Fruit fly (Drosophila melanogaster) whole organism, prepupa: ENCODE measurements around the gene CG4822.

Experiments
- Blimp-1 ChIP-seq: fragments of 200-800 bp; sonication (Bioruptor generic); optimal IDR thresholded peaks from 3 replicates; lab custom pipeline; 2017; ENCODE audit warnings: missing biosample characterization, missing genetic modification characterization, mild to moderate bottlenecking, moderate library complexity, missing genetic modification reagents
- CG10631 ChIP-seq: fragments of 200-800 bp; sonication (Bioruptor generic); optimal IDR thresholded peaks from 2 replicates; lab custom pipeline; 2016; ENCODE audit warnings: missing biosample characterization, missing genetic modification characterization
- CG11902 ChIP-seq: fragments of 200-800 bp; sonication (Bioruptor generic); optimal IDR thresholded peaks from 3 replicates; lab custom pipeline; 2016; ENCODE audit warnings: missing biosample characterization, missing genetic modification characterization
- CG15336 ChIP-seq: fragments of 200-800 bp; sonication (Bioruptor generic); IDR thresholded peaks from 2 replicates; pipeline ENCODE4 v1.3.6; 2022; ENCODE audit warnings: missing biosample characterization, missing genetic modification characterization
- CG1621 ChIP-seq: fragments of 200-800 bp; sonication (Bioruptor generic); optimal IDR thresholded peaks from 3 replicates; lab custom pipeline; 2018; ENCODE audit warnings: missing biosample characterization, mild to moderate bottlenecking, missing genetic modification characterization
- CG3032 ChIP-seq: fragments of 200-800 bp; optimal IDR thresholded peaks from 2 replicates; lab custom pipeline; 2019; ENCODE audit warnings: missing biosample characterization, mild to moderate bottlenecking, missing genetic modification characterization, moderate library complexity
- CG31627 ChIP-seq: fragments of 200-800 bp; sonication (Bioruptor generic); optimal IDR thresholded peaks from 3 replicates; lab custom pipeline; 2016; ENCODE audit warnings: missing biosample characterization, missing genetic modification characterization
- CG32006 ChIP-seq: fragments of 200-800 bp; sonication (Bioruptor generic); optimal IDR thresholded peaks from 3 replicates; lab custom pipeline; 2017; ENCODE audit warnings: missing biosample characterization, mild to moderate bottlenecking, missing genetic modification characterization
- CG34406 ChIP-seq: fragments of 200-800 bp; sonication (Bioruptor generic); optimal IDR thresholded peaks from 3 replicates; lab custom pipeline; 2016; ENCODE audit warnings: missing biosample characterization, missing genetic modification characterization
- CG3919 ChIP-seq: fragments of 200-800 bp; sonication (Bioruptor generic); optimal IDR thresholded peaks from 3 replicates; lab custom pipeline; 2016; ENCODE audit warnings: missing biosample characterization, missing genetic modification characterization
- CG6163 ChIP-seq: fragments of 200-800 bp; sonication (Bioruptor generic); IDR thresholded peaks from 3 replicates; pipeline ENCODE4 v1.3.6; 2022; ENCODE audit warnings: missing biosample characterization, missing genetic modification characterization
- CG6808 ChIP-seq: fragments of 200-800 bp; sonication (Bioruptor generic); optimal IDR thresholded peaks from 3 replicates; lab custom pipeline; 2017; ENCODE audit warnings: missing biosample characterization, missing genetic modification characterization, mild to moderate bottlenecking, moderate library complexity, missing genetic modification reagents
- CG8319 ChIP-seq: fragments of 200-800 bp; sonication (Bioruptor generic); optimal IDR thresholded peaks from 3 replicates; lab custom pipeline; 2016; ENCODE audit warnings: missing biosample characterization, missing genetic modification characterization
- CG8632 ChIP-seq: fragments of 200-800 bp; sonication (Bioruptor generic); optimal IDR thresholded peaks from 3 replicates; lab custom pipeline; 2016; ENCODE audit warnings: missing biosample characterization, missing genetic modification characterization
- CG9139 ChIP-seq: fragments of 200-800 bp; sonication (Bioruptor generic); optimal IDR thresholded peaks from 3 replicates; lab custom pipeline; 2017; ENCODE audit warnings: missing biosample characterization, mild to moderate bottlenecking, missing genetic modification characterization
- Eip78C ChIP-seq: fragments of 200-800 bp; sonication (Bioruptor generic); peaks from one replicate; lab custom pipeline; 2016; ENCODE audit warnings: missing biosample characterization, missing genetic modification characterization
- Gug ChIP-seq: fragments of 200-800 bp; sonication (Bioruptor generic); IDR thresholded peaks from 2 replicates; pipeline ENCODE4 v1.3.6; 2022; ENCODE audit warnings: missing biosample characterization, missing genetic modification characterization
- Lpt ChIP-seq: fragments of 200-800 bp; sonication (Bioruptor generic); optimal IDR thresholded peaks from 3 replicates; lab custom pipeline; 2016; ENCODE audit warnings: missing biosample characterization, missing genetic modification characterization
- Met ChIP-seq: fragments of 200-800 bp; sonication (Bioruptor generic); optimal IDR thresholded peaks from 3 replicates; lab custom pipeline; 2016; ENCODE audit warnings: missing biosample characterization, missing genetic modification characterization
- OdsH ChIP-seq: fragments of 200-800 bp; sonication (Bioruptor generic); optimal IDR thresholded peaks from 3 replicates; lab custom pipeline; 2016; ENCODE audit warnings: missing biosample characterization, missing genetic modification characterization
- Smox ChIP-seq: fragments of 200-800 bp; sonication (Bioruptor generic); optimal IDR thresholded peaks from 3 replicates; lab custom pipeline; 2016; ENCODE audit warnings: missing biosample characterization, missing genetic modification characterization
- Sox102F ChIP-seq: fragments of 200-800 bp; sonication (Bioruptor generic); optimal IDR thresholded peaks from 2 replicates; lab custom pipeline; 2016; ENCODE audit warnings: missing biosample characterization, mild to moderate bottlenecking, missing genetic modification characterization
- Sox14 ChIP-seq: fragments of 200-800 bp; sonication (Bioruptor generic); optimal IDR thresholded peaks from 3 replicates; lab custom pipeline; 2016; ENCODE audit warnings: missing biosample characterization, missing genetic modification characterization
- achi ChIP-seq: fragments of 200-800 bp; sonication (Bioruptor generic); optimal IDR thresholded peaks from 3 replicates; lab custom pipeline; 2016; ENCODE audit warnings: missing biosample characterization, missing genetic modification characterization
- cyc ChIP-seq: fragments of 200-800 bp; sonication (Bioruptor generic); optimal IDR thresholded peaks from 3 replicates; lab custom pipeline; 2016; ENCODE audit warnings: missing biosample characterization, missing genetic modification characterization
- dsx ChIP-seq: fragments of 200-800 bp; optimal IDR thresholded peaks from 3 replicates; lab custom pipeline; 2019; ENCODE audit warnings: missing biosample characterization, mild to moderate bottlenecking, missing genetic modification characterization, moderate library complexity; ENCODE audit not compliant: poor library complexity, severe bottlenecking
- eg ChIP-seq: fragments of 200-800 bp; sonication (Bioruptor generic); IDR thresholded peaks from 3 replicates; pipeline ENCODE4 v1.3.6; 2022; ENCODE audit warnings: missing biosample characterization, missing genetic modification characterization
- esn ChIP-seq: fragments of 200-800 bp; sonication (Bioruptor generic); optimal IDR thresholded peaks from 2 replicates; lab custom pipeline; 2016; ENCODE audit warnings: missing biosample characterization, mild to moderate bottlenecking, missing genetic modification characterization, moderate library complexity
- fkh ChIP-seq: fragments of 200-800 bp; sonication (Bioruptor generic); optimal IDR thresholded peaks from 3 replicates; lab custom pipeline; 2017; ENCODE audit warnings: missing biosample characterization, mild to moderate bottlenecking, missing genetic modification characterization, moderate library complexity
- lz ChIP-seq: fragments of 200-800 bp; sonication (Bioruptor generic); optimal IDR thresholded peaks from 3 replicates; lab custom pipeline; 2016; ENCODE audit warnings: missing biosample characterization, missing genetic modification characterization
- net ChIP-seq: fragments of 200-800 bp; sonication (Bioruptor generic); optimal IDR thresholded peaks from 3 replicates; lab custom pipeline; 2016; ENCODE audit warnings: missing biosample characterization, missing genetic modification characterization
- ss ChIP-seq, 2 experiments: fragments of 200-800 bp; sonication (Bioruptor generic); optimal IDR thresholded peaks; 2 replicates in 1 of 2; 3 replicates in 1 of 2; lab custom pipeline; 2017 to 2018; ENCODE audit warnings: mild to moderate bottlenecking in 2 of 2, missing biosample characterization in 2 of 2, missing genetic modification characterization in 2 of 2, moderate library complexity in 1 of 2
- svp ChIP-seq: fragments of 200-800 bp; sonication (Bioruptor generic); peaks from one replicate; lab custom pipeline; 2016; ENCODE audit warnings: missing biosample characterization, missing genetic modification characterization
- topi ChIP-seq: fragments of 200-800 bp; sonication (Bioruptor generic); optimal IDR thresholded peaks from 3 replicates; lab custom pipeline; 2016; ENCODE audit warnings: missing biosample characterization, missing genetic modification characterization
- vri ChIP-seq: fragments of 200-800 bp; sonication (Bioruptor generic); optimal IDR thresholded peaks from 3 replicates; lab custom pipeline; 2016; ENCODE audit warnings: missing biosample characterization, mild to moderate bottlenecking, missing genetic modification characterization

Gene CG4822

dm6 chr2L:78828-79227 lies 42.7 kb downstream of the CG4822 start:
- TF ChIP-seq Eip78C (GFP tag; lab: Kevin White, UChicago), result peak; percentile 69
- TF ChIP-seq CG32006, result no peak

- TF ChIP-seq CG8632 (GFP tag; lab: Kevin White, UChicago) (no peak), Gug (GFP tag; lab: Robert Waterston, UW) (no peak), CG9139 (GFP tag; lab: Kevin White, UChicago) (no peak), vri (no peak), achi (GFP tag; lab: Kevin White, UChicago) (no peak), Lpt (GFP tag; lab: Kevin White, UChicago) (no peak), Blimp-1 (GFP tag; lab: Kevin White, UChicago) (no peak), CG31627 (GFP tag; lab: Kevin White, UChicago) (no peak), CG3032 (tag; lab: Kevin White, UChicago) (no peak)
Observed at dm6 chr2L:76048-76447, 45.5 kb downstream of the CG4822 start, which contains the start of gene CG11374. CG11374 (plus strand) TSS chr2L:76348.

- no peak for TF ChIP-seq CG11902 (GFP tag; lab: Kevin White, UChicago)
- TF ChIP-seq achi (GFP tag; lab: Kevin White, UChicago), result no peak
- TF ChIP-seq dsx (GFP tag; lab: Kevin White, UChicago), result no peak
- peak in 1 of 2 experiments; percentile 18 for TF ChIP-seq ss (GFP tag; optimal IDR thresholded peaks at IDR 0.05; lab: Kevin White, UChicago)
- TF ChIP-seq fkh (GFP tag; lab: Kevin White, UChicago), result peak; percentile 58
- TF ChIP-seq svp, result peak; percentile 79
- TF ChIP-seq Blimp-1 (GFP tag; lab: Kevin White, UChicago), result no peak
- TF ChIP-seq CG6808 (GFP tag; lab: Kevin White, UChicago), result peak; percentile 12
- peak; percentile 79 for TF ChIP-seq Eip78C (GFP tag; lab: Kevin White, UChicago)
- TF ChIP-seq, all 60 proteins: peak for 5
Observed at dm6 chr2L:73760-74388, 47.7 kb downstream of the CG4822 start.

dm6 chr2L:72752-73435 lies 48.7 kb downstream of the CG4822 start:
- TF ChIP-seq topi (GFP tag; lab: Kevin White, UChicago) (peak; percentile 20), eg (no peak), cyc (GFP tag; lab: Kevin White, UChicago) (peak; percentile 35), OdsH (GFP tag; lab: Kevin White, UChicago) (peak; percentile 20), lz (peak; percentile 54), Smox (GFP tag; lab: Kevin White, UChicago) (no peak), Sox14 (GFP tag; lab: Kevin White, UChicago) (peak; percentile 25), svp (peak; percentile 69), ss (GFP tag; optimal IDR thresholded peaks at IDR 0.05; lab: Kevin White, UChicago) (peak; percentile 3 to 23), CG3919 (GFP tag; lab: Kevin White, UChicago) (peak; percentile 40), CG3032 (tag; lab: Kevin White, UChicago) (peak; percentile 41), CG10631 (peak; percentile 1), CG6163 (GFP tag; lab: Robert Waterston, UW) (peak; percentile 67), CG31627 (GFP tag; lab: Kevin White, UChicago) (peak; percentile 39), CG8319 (GFP tag; lab: Kevin White, UChicago) (no peak), Sox102F (peak; percentile 2), esn (GFP tag; lab: Kevin White, UChicago) (peak; percentile 14), CG15336 (GFP tag; lab: Robert Waterston, UW) (peak; percentile 38; the same call in 1 of the 2 replicates), achi (GFP tag; lab: Kevin White, UChicago) (peak; percentile 90), Eip78C (GFP tag; lab: Kevin White, UChicago) (peak; percentile 59), net (GFP tag; lab: Kevin White, UChicago) (peak; percentile 20), Met (peak; percentile 0), CG1621 (tag; lab: Kevin White, UChicago) (no peak), CG34406 (GFP tag; lab: Kevin White, UChicago) (no peak)
